Worm (Caenorhabditis elegans) whole organism, L1 larva: ENCODE results near the gene C45B11.2.

ENCODE experiments used
- lin-14 ChIP-seq: fragments of 200-800 bp; sonication (Bioruptor generic); optimal IDR thresholded peaks from 2 replicates; lab custom pipeline; 2018; ENCODE audit warnings: mild to moderate bottlenecking, missing genetic modification characterization, moderate library complexity, missing compliant biosample characterization
- nhr-12 ChIP-seq: sonication (generic microtip); optimal IDR thresholded peaks from 2 replicates; lab custom pipeline; 2017; ENCODE audit warnings: missing biosample characterization, missing genetic modification characterization

- TF ChIP-seq lin-14 (GFP tag; lab: Kevin White, UChicago) (peak; percentile 72), nhr-12 (no peak)
These were observed 17.9 kb downstream of the C45B11.2 start, which contains the start of gene T04C12.11 for ce11 chrV:11060239-11060984.
